Fruit fly (Drosophila melanogaster): ENCODE measurements around the gene gammaSnap2.
A peak's percentile ranks its signal among the peaks of the same experiment; 100 is the strongest.

Gene gammaSnap2

DNA sequence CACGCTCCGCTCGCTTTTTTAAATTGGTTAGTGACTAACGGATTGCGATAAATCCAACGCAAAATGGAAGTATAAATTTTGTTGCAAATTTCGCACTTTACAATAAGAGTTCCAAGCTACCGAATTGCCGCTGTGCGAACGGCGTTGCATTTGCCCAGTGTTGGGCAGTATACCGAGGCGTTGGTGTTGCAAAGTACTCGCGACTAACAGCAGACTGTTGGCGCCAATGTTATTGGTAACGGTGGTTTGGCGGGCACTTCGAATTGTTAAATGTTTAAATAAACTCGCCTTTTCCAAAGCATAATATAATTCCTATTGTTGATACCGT is 13.1 kb upstream of the gammaSnap2 start (continued):
- TF ChIP-seq Mes4 (GFP tag; optimal IDR thresholded peaks at IDR 0.05) (no peak), CG10979 (tag; optimal IDR thresholded peaks at IDR 0.05) (no peak), CG3838 (GFP tag; optimal IDR thresholded peaks at IDR 0.05) (no peak), Hr3 (GFP tag; optimal IDR thresholded peaks at IDR 0.05) (no peak), br (optimal IDR thresholded peaks at IDR 0.05) (no peak), nerfin-1 (tag; optimal IDR thresholded peaks at IDR 0.05) (no peak), ftz-f1 (GFP tag; optimal IDR thresholded peaks at IDR 0.05) (no peak), ase (GFP tag; IDR thresholded peaks at IDR 0.05) (no peak), Dref (GFP tag; IDR thresholded peaks at IDR 0.05) (no peak), CG14441 (GFP tag; IDR thresholded peaks at IDR 0.05) (no peak), wek (GFP tag; optimal IDR thresholded peaks at IDR 0.05) (no peak), cg (GFP tag; optimal IDR thresholded peaks at IDR 0.05) (no peak), Tbp (GFP tag; optimal IDR thresholded peaks at IDR 0.05) (no peak), fd3F (GFP tag; optimal IDR thresholded peaks at IDR 0.05) (no peak), HLH4C (GFP tag; IDR thresholded peaks at IDR 0.05; ENCODE audit: partially characterized antibody) (no peak), jumu (GFP tag; optimal IDR thresholded peaks at IDR 0.05) (peak; percentile 44), CG10565 (GFP tag; optimal IDR thresholded peaks at IDR 0.05) (no peak), E2f2 (GFP tag; IDR thresholded peaks at IDR 0.05) (peak; percentile 95), CG2129 (GFP tag; IDR thresholded peaks at IDR 0.05; ENCODE audit: partially characterized antibody) (no peak), amos (GFP tag; IDR thresholded peaks at IDR 0.05; ENCODE audit: partially characterized antibody) (peak; percentile 41; the same call in 1 of the 2 replicates), CG8765 (GFP tag; IDR thresholded peaks at IDR 0.05) (no peak), MTF-1 (GFP tag; optimal IDR thresholded peaks at IDR 0.05; ENCODE audit: borderline replicate concordance) (no peak), exex (tag; optimal IDR thresholded peaks at IDR 0.05) (peak; percentile 26), CG17186 (GFP tag; optimal IDR thresholded peaks at IDR 0.05) (peak; percentile 54), CG13287 (GFP tag; IDR thresholded peaks at IDR 0.05; ENCODE audit: partially characterized antibody) (peak; percentile 61), CG12744 (GFP tag; optimal IDR thresholded peaks at IDR 0.05) (no peak), scrt (GFP tag; optimal IDR thresholded peaks at IDR 0.05) (peak; percentile 29), sd (tag; optimal IDR thresholded peaks at IDR 0.05) (no peak), org-1 (GFP tag; optimal IDR thresholded peaks at IDR 0.05) (no peak), CG6272 (GFP tag; IDR thresholded peaks at IDR 0.05) (no peak), her (GFP tag; optimal IDR thresholded peaks at IDR 0.05) (peak; percentile 48), ac (GFP tag; optimal IDR thresholded peaks at IDR 0.05) (no peak), lilli (GFP tag; optimal IDR thresholded peaks at IDR 0.05) (peak; percentile 57), BtbVII (GFP tag; optimal IDR thresholded peaks at IDR 0.05) (no peak), Lim3 (GFP tag; IDR thresholded peaks at IDR 0.05) (no peak), D (optimal IDR thresholded peaks at IDR 0.05) (peak; percentile 38), D (GFP tag; optimal IDR thresholded peaks at IDR 0.05) (no peak), sqz (GFP tag; optimal IDR thresholded peaks at IDR 0.05) (no peak), Ravus (GFP tag; IDR thresholded peaks at IDR 0.05) (no peak), pum (GFP tag; optimal IDR thresholded peaks at IDR 0.05) (peak; percentile 16), tna (GFP tag; IDR thresholded peaks at IDR 0.05; ENCODE audit: partially characterized antibody) (no peak), Hr39 (optimal IDR thresholded peaks at IDR 0.05) (no peak), Pdp1 (GFP tag; optimal IDR thresholded peaks at IDR 0.05) (peak in 1 of 2 experiments; percentile 42), CG10543 (GFP tag; optimal IDR thresholded peaks at IDR 0.05) (peak; percentile 15), Doc3 (GFP tag; IDR thresholded peaks at IDR 0.05; ENCODE audit: partially characterized antibody) (no peak), CG6683 (GFP tag; optimal IDR thresholded peaks at IDR 0.05) (no peak), Dfd (GFP tag; optimal IDR thresholded peaks at IDR 0.05) (no peak), CG12236 (GFP tag; optimal IDR thresholded peaks at IDR 0.05) (no peak), CG13123 (GFP tag; optimal IDR thresholded peaks at IDR 0.05) (no peak), Atf3 (GFP tag; optimal IDR thresholded peaks at IDR 0.05) (no peak), Ada2b (GFP tag; IDR thresholded peaks at IDR 0.05) (no peak), mam (GFP tag; optimal IDR thresholded peaks at IDR 0.05) (peak; percentile 31)

All from whole organism, embryonic.